Fruit fly (Drosophila melanogaster) whole organism, wandering third instar larva: ENCODE results near the gene CG7453.

Experiments used
- CG32264 ChIP-seq: fragments of 200-800 bp; sonication (Bioruptor generic); optimal IDR thresholded peaks from 2 replicates; lab custom pipeline; 2016; ENCODE audit warnings: missing biosample characterization, missing genetic modification characterization
- CG9705 ChIP-seq: fragments of 200-800 bp; sonication (Bioruptor generic); optimal IDR thresholded peaks from 2 replicates; lab custom pipeline; 2018; ENCODE audit warnings: missing biosample characterization, mild to moderate bottlenecking, missing genetic modification characterization
- CrebA ChIP-seq: fragments of 200-800 bp; sonication (Bioruptor generic); optimal IDR thresholded peaks from 2 replicates; lab custom pipeline; 2016; ENCODE audit warnings: missing biosample characterization, mild to moderate bottlenecking, missing genetic modification characterization, borderline replicate concordance
- GATAd ChIP-seq: sonication (Bioruptor generic); optimal IDR thresholded peaks from 2 replicates; lab custom pipeline; 2016; ENCODE audit warnings: missing biosample characterization, missing genetic modification characterization
- HLH106 ChIP-seq: fragments of 200-800 bp; optimal IDR thresholded peaks from 3 replicates; lab custom pipeline; 2019; ENCODE audit warnings: missing biosample characterization, mild to moderate bottlenecking, missing genetic modification characterization, moderate library complexity
- Hnf4 ChIP-seq: fragments of 200-800 bp; sonication (Bioruptor generic); optimal IDR thresholded peaks from 2 replicates; lab custom pipeline; 2016; ENCODE audit warnings: missing biosample characterization, mild to moderate bottlenecking, missing genetic modification characterization
- Hr78 ChIP-seq: fragments of >200 bp; optimal IDR thresholded peaks from 2 replicates; lab custom pipeline; 2017; ENCODE audit warnings: missing biosample characterization, missing genetic modification characterization
- Jra ChIP-seq: sonication (Bioruptor generic); optimal IDR thresholded peaks from 2 replicates; lab custom pipeline; 2016; ENCODE audit warnings: missing biosample characterization, missing genetic modification characterization
- Myc ChIP-seq: fragments of >200 bp; optimal IDR thresholded peaks from 2 replicates; lab custom pipeline; 2017
- N ChIP-seq: fragments of >200 bp; optimal IDR thresholded peaks from 2 replicates; lab custom pipeline; 2018; ENCODE audit warnings: missing biosample characterization, missing external identifiers, missing genetic modification characterization
- OdsH ChIP-seq: fragments of 200-800 bp; sonication (Bioruptor generic); optimal IDR thresholded peaks from 2 replicates; lab custom pipeline; 2016; ENCODE audit warnings: missing biosample characterization, mild to moderate bottlenecking, missing genetic modification characterization
- Rel ChIP-seq, 2 experiments: fragments of 200-800 bp; sonication (Bioruptor generic) in 1 of 2; optimal IDR thresholded peaks; 2 replicates in 1 of 2; 3 replicates in 1 of 2; lab custom pipeline; 2016 to 2019; ENCODE audit warnings: mild to moderate bottlenecking in 2 of 2, missing biosample characterization in 2 of 2, missing genetic modification characterization in 2 of 2, moderate library complexity in 1 of 2
- Sp1 ChIP-seq: fragments of 200-800 bp; sonication (Bioruptor generic); optimal IDR thresholded peaks from 3 replicates; lab custom pipeline; 2019; ENCODE audit warnings: missing biosample characterization, mild to moderate bottlenecking, missing genetic modification characterization, moderate library complexity
- br ChIP-seq: fragments of 200-800 bp; sonication (Bioruptor generic); optimal IDR thresholded peaks from 2 replicates; lab custom pipeline; 2016; ENCODE audit warnings: missing biosample characterization, missing genetic modification characterization
- brk ChIP-seq: fragments of 200-800 bp; sonication (Bioruptor generic); optimal IDR thresholded peaks from 2 replicates; lab custom pipeline; 2016; ENCODE audit warnings: missing biosample characterization, mild to moderate bottlenecking, missing genetic modification characterization
- dl ChIP-seq, 2 experiments: fragments of 175-275, 200-275 bp in 1 of 2; fragments of 200-275 bp in 1 of 2; sonication (Bioruptor generic); optimal IDR thresholded peaks; lab custom pipeline; 2018; ENCODE audit warnings: mild to moderate bottlenecking in 2 of 2, missing biosample characterization in 2 of 2, missing genetic modification characterization in 2 of 2, moderate library complexity in 2 of 2; ENCODE audit not compliant: partially characterized antibody in 2 of 2, insufficient read depth in 1 of 2
- ey ChIP-seq: fragments of 200-800 bp; sonication (Bioruptor generic); optimal IDR thresholded peaks from 2 replicates; lab custom pipeline; 2016; ENCODE audit warnings: missing biosample characterization, missing genetic modification characterization
- foxo ChIP-seq, 2 experiments: fragments of 200-800 bp; sonication (Bioruptor generic); optimal IDR thresholded peaks; 2 replicates in 1 of 2; 3 replicates in 1 of 2; lab custom pipeline; 2016 to 2017; ENCODE audit warnings: missing biosample characterization in 2 of 2, missing genetic modification characterization in 2 of 2
- h ChIP-seq: fragments of 200-800 bp; sonication (Bioruptor generic); optimal IDR thresholded peaks from 3 replicates; lab custom pipeline; 2016; ENCODE audit warnings: missing biosample characterization, mild to moderate bottlenecking, missing genetic modification characterization
- jim ChIP-seq: fragments of 175-275, 200-325 bp; sonication (Bioruptor generic); optimal IDR thresholded peaks from 2 replicates; lab custom pipeline; 2016; ENCODE audit warnings: missing biosample characterization, mild to moderate bottlenecking, missing genetic modification characterization
- pan ChIP-seq: fragments of >200 bp; optimal IDR thresholded peaks from 2 replicates; lab custom pipeline; 2017
- rgr ChIP-seq: fragments of 200-800 bp; sonication (Bioruptor generic); optimal IDR thresholded peaks from 3 replicates; lab custom pipeline; 2016; ENCODE audit warnings: missing biosample characterization, mild to moderate bottlenecking, missing genetic modification characterization
- sage ChIP-seq: fragments of 200-800 bp; sonication (Bioruptor generic); optimal IDR thresholded peaks from 2 replicates; lab custom pipeline; 2016; ENCODE audit warnings: missing biosample characterization, mild to moderate bottlenecking, missing genetic modification characterization
- sv ChIP-seq: fragments of 200-800 bp; sonication (Bioruptor generic); optimal IDR thresholded peaks from 3 replicates; lab custom pipeline; 2016; ENCODE audit warnings: missing biosample characterization, missing genetic modification characterization
- woc ChIP-seq: sonication (Bioruptor generic); optimal IDR thresholded peaks from 2 replicates; lab custom pipeline; 2016; ENCODE audit warnings: missing biosample characterization, mild to moderate bottlenecking, missing genetic modification characterization

The CG7453 gene

DNA sequence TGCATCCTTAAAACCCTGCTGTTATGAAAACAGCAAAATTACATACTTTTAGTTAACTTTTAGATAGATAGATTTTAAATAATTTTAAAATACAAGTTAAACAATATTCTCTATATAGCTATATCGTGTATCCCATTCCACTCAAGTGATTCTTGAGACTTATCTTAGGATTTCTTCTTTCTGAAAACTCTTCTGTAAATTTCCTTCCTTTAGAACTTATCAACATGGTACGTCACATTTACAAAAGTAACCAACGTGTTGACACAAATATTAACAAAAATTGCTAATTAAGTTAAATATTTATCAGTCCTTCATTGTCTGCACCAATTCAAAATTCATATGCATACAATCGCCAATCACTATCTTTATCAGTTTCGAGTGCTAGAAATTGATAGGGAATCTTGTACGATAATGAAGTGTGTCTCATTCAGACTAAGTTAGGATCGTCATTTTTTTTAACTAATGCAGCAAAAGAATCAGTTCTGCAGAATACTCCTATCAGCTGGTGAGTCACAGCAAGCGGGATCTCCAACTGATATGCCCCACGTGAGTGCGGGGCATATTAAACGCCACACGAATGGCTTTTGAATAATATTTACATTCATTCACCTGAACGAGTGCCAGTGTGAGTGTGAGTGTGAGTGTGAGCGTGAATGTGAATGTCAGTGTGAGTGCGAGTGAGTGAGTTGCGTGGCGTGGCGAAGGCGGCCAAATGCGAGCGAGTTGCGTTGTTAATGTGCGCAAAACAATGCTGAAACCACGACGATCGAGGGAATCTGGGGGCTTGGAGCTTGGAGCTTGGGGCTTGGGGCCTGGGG lies 12.2 kb upstream of the CG7453 start (continued):
- peak; percentile 40 for TF ChIP-seq rgr (GFP tag; lab: Kevin White, UChicago)

DNA sequence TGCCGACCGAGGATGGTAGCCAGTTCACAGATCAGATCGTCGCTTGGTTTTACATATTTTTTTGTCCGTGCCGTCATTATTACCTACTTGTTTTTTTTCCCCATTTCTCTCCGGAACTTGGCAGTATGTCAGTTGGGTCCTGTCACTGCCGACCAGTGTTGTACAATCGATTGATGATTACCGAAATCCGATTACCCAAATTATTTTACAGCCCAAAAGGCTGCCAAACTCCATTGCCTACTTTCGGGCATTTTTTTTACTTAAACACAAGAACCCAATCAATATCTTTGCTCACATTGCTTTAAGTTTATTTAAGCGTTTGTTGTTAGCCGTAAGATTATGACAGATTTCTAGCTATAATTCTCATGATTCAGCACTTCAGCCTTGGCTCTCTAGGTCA lies 9.2 kb upstream of the CG7453 start, which contains the start of gene Inx5:
Gene Inx5 (minus strand): TSS at position 93 of the 400 bp plus-strand sequence.
- TF ChIP-seq Myc (lab: Kevin White, UChicago) (peak; percentile 12), br (no peak), Jra (GFP tag; lab: Kevin White, UChicago) (no peak)

DNA sequence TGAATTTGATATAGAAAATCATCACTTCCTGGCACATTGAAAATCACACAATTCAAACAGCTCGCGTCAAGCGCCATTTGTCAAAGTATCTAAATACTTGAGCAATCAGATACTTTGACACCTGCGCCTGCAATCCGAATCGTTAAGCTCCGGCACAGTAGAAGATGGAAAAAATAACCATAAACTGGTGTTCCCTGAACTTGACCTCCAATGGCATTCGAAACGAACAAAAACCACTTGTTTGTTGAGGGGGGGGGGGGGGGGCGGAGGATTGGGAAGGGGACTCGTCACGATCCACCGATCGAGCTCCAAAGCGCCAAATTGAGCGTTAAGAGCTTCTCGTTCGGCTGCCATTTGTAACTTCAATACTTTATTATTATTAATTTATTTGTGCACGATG lies 8.0 kb upstream of the CG7453 start:
- TF ChIP-seq sage (GFP tag; lab: Kevin White, UChicago): no peak
- no peak for TF ChIP-seq dl (GFP tag; optimal IDR thresholded peaks at IDR 0.05; lab: Kevin White, UChicago; ENCODE audit: insufficient read depth in 1 of 2, partially characterized antibody in 2 of 2)
- no peak for TF ChIP-seq Hnf4 (GFP tag; lab: Kevin White, UChicago)
- no peak for TF ChIP-seq pan (lab: Kevin White, UChicago)
- TF ChIP-seq woc (GFP tag; lab: Kevin White, UChicago): no peak
- TF ChIP-seq CG9705: no peak
- TF ChIP-seq brk (GFP tag; lab: Kevin White, UChicago): no peak
- no peak for TF ChIP-seq HLH106
- no peak for TF ChIP-seq CG32264 (GFP tag; lab: Kevin White, UChicago)
- no peak for TF ChIP-seq CrebA (GFP tag; lab: Kevin White, UChicago)
- no peak for TF ChIP-seq rgr (GFP tag; lab: Kevin White, UChicago)
- TF ChIP-seq OdsH (GFP tag; lab: Kevin White, UChicago): no peak
- no peak for TF ChIP-seq foxo (GFP tag; optimal IDR thresholded peaks at IDR 0.05; lab: Kevin White, UChicago)

DNA sequence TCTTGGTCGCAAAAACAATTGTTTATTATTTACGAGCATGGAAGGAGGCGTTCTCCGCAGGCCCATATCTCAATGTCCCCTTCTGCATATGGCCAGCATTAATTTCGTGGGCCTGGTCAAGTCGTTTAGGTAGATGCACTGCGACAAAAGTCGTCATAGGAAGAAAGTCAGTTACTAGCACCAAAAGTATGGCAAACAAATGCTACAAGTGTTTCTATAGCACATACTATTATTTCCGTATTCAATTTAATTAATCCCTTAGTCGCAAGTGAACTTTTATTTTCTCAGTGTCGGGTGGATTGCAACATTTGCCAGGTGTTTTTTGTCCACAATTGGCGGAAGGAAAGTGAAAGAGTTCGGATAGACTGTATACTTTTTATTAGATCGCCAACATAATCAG lies 7.0 kb upstream of the CG7453 start:
- TF ChIP-seq pan (lab: Kevin White, UChicago): no peak
- no peak for TF ChIP-seq Hr78 (GFP tag; lab: Kevin White, UChicago)
- no peak for TF ChIP-seq jim
- TF ChIP-seq Sp1 (GFP tag; lab: Kevin White, UChicago): no peak
- TF ChIP-seq ey (GFP tag; lab: Kevin White, UChicago): peak; percentile 9
- no peak for TF ChIP-seq N (GFP tag; lab: Kevin White, UChicago)
- TF ChIP-seq GATAd (GFP tag; lab: Kevin White, UChicago): no peak
- TF ChIP-seq sv (GFP tag; lab: Kevin White, UChicago): no peak
- no peak for TF ChIP-seq CG32264 (GFP tag; lab: Kevin White, UChicago)
- no peak for TF ChIP-seq h (GFP tag; lab: Kevin White, UChicago)
- peak in 1 of 2 experiments; percentile 4 for TF ChIP-seq foxo (GFP tag; optimal IDR thresholded peaks at IDR 0.05; lab: Kevin White, UChicago)
- no peak for TF ChIP-seq Hnf4 (GFP tag; lab: Kevin White, UChicago)
- no peak for TF ChIP-seq OdsH (GFP tag; lab: Kevin White, UChicago)
- no peak for TF ChIP-seq woc (GFP tag; lab: Kevin White, UChicago)

DNA sequence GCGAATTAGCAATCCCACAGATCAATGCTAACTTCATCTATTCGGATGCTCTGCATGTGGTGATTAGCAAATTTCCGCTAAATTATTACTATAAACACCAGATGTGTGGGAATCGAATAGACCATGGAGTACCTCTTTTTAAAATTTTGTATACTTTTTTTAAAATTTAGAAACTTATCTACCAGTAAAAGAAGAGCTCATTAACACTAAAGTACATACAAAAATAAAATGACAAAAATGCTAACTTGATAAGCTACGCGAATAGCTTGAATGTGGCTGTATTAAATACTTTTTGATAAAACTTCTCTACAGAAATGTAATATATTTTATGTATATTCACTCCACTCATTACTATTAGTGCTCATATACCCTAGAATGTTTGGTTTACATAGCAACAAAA lies 5.9 kb upstream of the CG7453 start:
- TF ChIP-seq Sp1 (GFP tag; lab: Kevin White, UChicago): no peak

DNA sequence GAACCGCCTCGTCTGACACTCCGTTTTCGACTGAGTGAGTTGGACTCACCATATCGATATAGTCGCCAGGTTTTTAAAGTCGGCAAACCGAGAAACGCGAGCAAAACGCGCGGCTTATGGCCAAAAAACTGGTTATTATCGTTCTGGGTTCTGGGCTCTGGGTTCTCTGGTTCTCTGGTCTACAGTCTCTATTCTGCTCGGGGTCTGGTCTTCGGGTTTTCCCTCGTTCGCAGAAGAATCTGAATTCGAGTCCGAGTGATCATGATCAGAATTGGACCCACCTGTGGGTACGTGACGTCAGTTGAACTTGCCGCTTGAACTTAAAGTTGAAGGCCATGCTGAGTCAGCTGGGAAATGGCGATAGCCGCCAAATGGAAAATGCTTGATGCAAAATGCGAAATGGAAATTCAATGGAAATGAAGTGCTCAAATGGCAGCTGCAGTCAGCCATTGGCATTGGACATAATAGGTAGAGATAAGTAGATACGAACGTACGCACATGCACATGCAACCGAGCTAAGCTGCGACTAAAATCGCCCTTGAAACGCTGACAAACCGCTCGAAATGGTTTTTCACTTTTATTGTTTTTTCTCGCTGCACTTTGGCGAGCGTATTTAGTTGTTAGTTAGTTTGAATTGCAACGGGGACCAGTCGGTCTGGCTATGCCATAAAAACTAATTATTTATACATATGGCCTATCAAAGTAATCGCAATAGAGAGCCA lies 5.0 kb upstream of the CG7453 start, which contains the start of gene CG33939:
Gene CG33939 (minus strand): TSS at position 51 of the 722 bp plus-strand sequence.
- TF ChIP-seq Myc (lab: Kevin White, UChicago): peak; percentile 77
- TF ChIP-seq Rel (GFP tag; optimal IDR thresholded peaks at IDR 0.05; lab: Kevin White, UChicago): no peak
- TF ChIP-seq Rel (tag; optimal IDR thresholded peaks at IDR 0.05; lab: Kevin White, UChicago): peak; percentile 31
- TF ChIP-seq woc (GFP tag; lab: Kevin White, UChicago): no peak
